Worm (Caenorhabditis elegans): ENCODE data around the gene Y39B6A.13.

Y39B6A.13 gene

DNA sequence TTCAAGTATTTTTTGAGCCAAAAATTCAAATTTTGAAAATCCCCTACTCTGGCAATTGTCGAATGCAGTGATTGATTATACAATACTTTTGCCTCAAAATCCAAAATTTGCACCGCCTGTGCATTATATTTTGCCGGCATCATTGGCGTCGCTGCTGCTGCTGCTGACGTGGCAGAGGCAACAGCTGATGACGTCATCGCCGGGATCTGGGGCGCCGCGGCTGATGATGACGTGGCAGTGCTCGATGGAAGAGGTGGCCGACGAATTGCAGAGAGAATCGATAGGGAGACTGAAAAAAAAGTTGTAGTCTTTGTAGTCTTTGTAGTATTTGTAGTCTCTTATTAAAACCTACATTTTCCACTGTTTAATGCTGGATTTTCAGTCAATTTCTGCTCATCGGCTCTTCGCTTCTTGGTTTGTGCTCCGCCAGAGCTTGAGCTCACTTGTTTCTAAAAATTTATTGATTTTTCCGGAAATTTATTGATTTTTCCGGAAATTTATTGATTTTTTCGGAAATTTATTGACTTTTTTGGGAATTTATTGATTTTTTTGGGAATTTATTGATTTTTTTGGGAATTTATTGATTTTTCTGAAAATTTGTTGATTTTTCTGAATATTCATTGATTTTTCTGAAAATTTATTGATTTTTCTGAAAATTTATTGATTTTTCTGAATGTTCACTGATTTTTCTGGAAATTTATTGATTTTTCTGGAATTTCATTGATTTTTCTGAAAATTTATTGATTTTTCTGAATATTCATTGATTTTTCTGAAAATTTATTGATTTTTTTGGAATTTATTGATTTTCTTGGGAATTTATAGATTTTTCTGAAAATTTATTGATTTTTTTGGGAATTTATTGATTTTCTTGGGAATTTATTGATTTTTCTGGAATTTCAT, 1.8 kb upstream of the Y39B6A.13 start:
- no peak for TF ChIP-seq skn-1 (tag; optimal IDR thresholded peaks at IDR 0.05)
- TF ChIP-seq ceh-8 (GFP tag; optimal IDR thresholded peaks at IDR 0.05) = no peak
- TF ChIP-seq fos-1 (tag; optimal IDR thresholded peaks at IDR 0.05) = no peak
- no peak for TF ChIP-seq C04F5.9 (tag; optimal IDR thresholded peaks at IDR 0.05)
- TF ChIP-seq ztf-11 (tag; optimal IDR thresholded peaks at IDR 0.05) = no peak
- no peak for TF ChIP-seq hlh-4 (tag; optimal IDR thresholded peaks at IDR 0.05)
- TF ChIP-seq lin-15B (tag; optimal IDR thresholded peaks at IDR 0.05) = no peak
- TF ChIP-seq mab-9 (GFP tag; IDR thresholded peaks at IDR 0.05) = no peak
- no peak for TF ChIP-seq nhr-84 (tag; optimal IDR thresholded peaks at IDR 0.05)
- TF ChIP-seq dpl-1 (GFP tag; optimal IDR thresholded peaks at IDR 0.05) = no peak
- TF ChIP-seq lsy-2 (tag; optimal IDR thresholded peaks at IDR 0.05) = no peak
- TF ChIP-seq alr-1 (tag; optimal IDR thresholded peaks at IDR 0.05; ENCODE audit: borderline replicate concordance) = no peak
- TF ChIP-seq blmp-1 (tag; optimal IDR thresholded peaks at IDR 0.05) = no peak
- TF ChIP-seq egl-27 (tag; optimal IDR thresholded peaks at IDR 0.05) = no peak
- no peak for TF ChIP-seq mep-1 (tag; optimal IDR thresholded peaks at IDR 0.05)
- no peak for TF ChIP-seq sptf-1 (tag; optimal IDR thresholded peaks at IDR 0.05)
- no peak for TF ChIP-seq fkh-4 (tag; optimal IDR thresholded peaks at IDR 0.05; ENCODE audit: borderline replicate concordance)
- TF ChIP-seq pqm-1 (tag; optimal IDR thresholded peaks at IDR 0.05) = no peak
- no peak for TF ChIP-seq mef-2 (tag; optimal IDR thresholded peaks at IDR 0.05)

DNA sequence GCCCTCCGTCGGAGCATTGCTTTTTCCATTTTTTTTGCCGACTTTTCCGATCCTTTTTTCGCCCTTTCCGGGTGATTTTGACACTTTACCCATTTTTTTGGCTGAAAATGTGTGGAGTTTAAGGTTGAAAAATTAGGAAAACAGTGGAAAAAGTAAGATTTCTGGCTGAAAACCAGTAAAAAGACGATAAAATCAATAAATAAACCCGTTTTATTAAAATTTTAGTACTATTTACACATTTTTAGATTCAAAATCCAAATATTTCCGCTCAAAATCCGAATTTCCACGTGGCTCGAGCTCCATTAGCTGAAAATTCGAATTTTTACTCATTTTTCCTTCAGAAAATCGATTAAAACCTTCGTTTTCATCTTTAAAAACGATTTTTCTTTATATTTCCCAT, 913 bp downstream of the Y39B6A.13 start, which contains the start of gene pro-3:
Gene pro-3 (minus strand): TSS at position 101 of the 400 bp plus-strand sequence.
- TF ChIP-seq lin-35 (GFP tag; optimal IDR thresholded peaks at IDR 0.05) = no peak
- TF ChIP-seq vab-15 (tag; optimal IDR thresholded peaks at IDR 0.05) = no peak
- TF ChIP-seq fkh-10 (GFP tag; optimal IDR thresholded peaks at IDR 0.05) = no peak
- no peak for TF ChIP-seq irx-1 (tag; optimal IDR thresholded peaks at IDR 0.05)
- TF ChIP-seq hlh-4 (tag; optimal IDR thresholded peaks at IDR 0.05) = no peak
- no peak for TF ChIP-seq elt-3 (tag; optimal IDR thresholded peaks at IDR 0.05)
- TF ChIP-seq unc-30 (tag; optimal IDR thresholded peaks at IDR 0.05) = no peak
- no peak for TF ChIP-seq Y116A8C.19 (tag; optimal IDR thresholded peaks at IDR 0.05; ENCODE audit: borderline replicate concordance)
- no peak for TF ChIP-seq fkh-8 (tag; optimal IDR thresholded peaks at IDR 0.05)
- no peak for TF ChIP-seq mef-2 (tag; optimal IDR thresholded peaks at IDR 0.05)
- no peak for TF ChIP-seq pag-3 (tag; optimal IDR thresholded peaks at IDR 0.05; ENCODE audit: borderline replicate concordance, insufficient read depth)
- no peak for TF ChIP-seq ceh-82 (tag; optimal IDR thresholded peaks at IDR 0.05)
- TF ChIP-seq rnt-1 (tag; optimal IDR thresholded peaks at IDR 0.05) = no peak
- TF ChIP-seq fkh-4 (tag; optimal IDR thresholded peaks at IDR 0.05; ENCODE audit: borderline replicate concordance) = no peak
- TF ChIP-seq hpl-2 (GFP tag; optimal IDR thresholded peaks at IDR 0.05) = no peak
- no peak for TF ChIP-seq mab-9 (GFP tag; IDR thresholded peaks at IDR 0.05)
- no peak for TF ChIP-seq zip-4 (GFP tag; optimal IDR thresholded peaks at IDR 0.05)

DNA sequence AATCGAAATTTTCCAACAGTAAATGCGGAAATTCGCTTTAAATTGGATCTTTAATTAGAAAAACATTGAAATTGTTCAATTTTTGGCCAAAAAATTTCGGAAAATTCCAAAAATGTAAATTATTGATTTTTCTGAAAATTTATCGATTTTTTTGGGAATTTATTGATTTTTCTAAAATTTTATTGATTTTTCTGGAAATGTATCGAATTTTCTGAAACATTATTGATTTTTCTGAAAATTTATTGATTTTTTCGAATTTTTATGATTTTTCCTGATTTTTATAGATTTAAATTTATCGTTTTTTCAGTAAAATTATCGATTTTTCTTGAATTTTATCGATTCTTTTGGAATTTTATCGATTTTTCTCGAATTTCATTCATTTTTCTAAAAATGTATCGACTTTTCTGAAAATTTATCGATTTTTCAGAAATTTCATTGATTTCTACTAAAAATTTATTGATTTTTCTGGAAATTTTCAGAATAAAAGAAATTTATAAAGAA, 2.3 kb downstream of the Y39B6A.13 start:
- TF ChIP-seq lir-3 (tag; optimal IDR thresholded peaks at IDR 0.05; ENCODE audit: poor library complexity) (no peak), jun-1 (tag; optimal IDR thresholded peaks at IDR 0.05) (no peak)

DNA sequence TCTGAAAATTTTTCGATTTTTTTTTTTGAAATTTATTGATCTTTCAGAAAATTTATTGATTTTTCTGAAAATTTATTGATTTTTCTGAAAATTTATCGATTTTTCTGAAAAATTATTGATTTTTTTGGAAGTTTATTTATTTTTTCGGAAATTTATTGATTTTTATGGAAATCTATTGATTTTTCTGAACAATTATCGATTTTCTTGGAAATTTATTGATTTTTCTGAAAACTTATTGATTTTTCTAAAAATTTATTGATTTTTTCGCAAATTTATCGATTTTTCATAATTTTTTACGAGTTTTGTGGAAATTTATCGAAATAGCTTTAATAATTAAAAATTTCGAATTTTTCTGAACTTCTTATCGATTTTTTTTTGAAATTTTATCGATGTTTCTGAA, 12.2 kb downstream of the Y39B6A.13 start:
- TF ChIP-seq fos-1 (tag; optimal IDR thresholded peaks at IDR 0.05) = no peak
- TF ChIP-seq zag-1 (tag; optimal IDR thresholded peaks at IDR 0.05) = no peak
- no peak for TF ChIP-seq C04F5.9 (tag; optimal IDR thresholded peaks at IDR 0.05)
- TF ChIP-seq nhr-47 (tag; optimal IDR thresholded peaks at IDR 0.05) = no peak
- TF ChIP-seq mep-1 (tag; optimal IDR thresholded peaks at IDR 0.05) = no peak
- no peak for TF ChIP-seq unc-130 (tag; optimal IDR thresholded peaks at IDR 0.05)
- no peak for TF ChIP-seq efl-3 (GFP tag; optimal IDR thresholded peaks at IDR 0.05)
- no peak for TF ChIP-seq pax-3 (tag; optimal IDR thresholded peaks at IDR 0.05)
- TF ChIP-seq jun-1 (tag; optimal IDR thresholded peaks at IDR 0.05) = no peak
- TF ChIP-seq hpl-2 (GFP tag; optimal IDR thresholded peaks at IDR 0.05) = no peak
- TF ChIP-seq aly-2 (tag; optimal IDR thresholded peaks at IDR 0.05) = no peak
- no peak for TF ChIP-seq mef-2 (tag; optimal IDR thresholded peaks at IDR 0.05)
- no peak for TF ChIP-seq mab-9 (GFP tag; IDR thresholded peaks at IDR 0.05)
- TF ChIP-seq lin-14 (GFP tag; optimal IDR thresholded peaks at IDR 0.05) = no peak
- TF ChIP-seq C16A3.4 (tag; optimal IDR thresholded peaks at IDR 0.05) = no peak

All from whole organism, L1 larva.